Worm (Caenorhabditis elegans): Measurements from ENCODE around the gene clc-10.

The clc-10 gene

DNA sequence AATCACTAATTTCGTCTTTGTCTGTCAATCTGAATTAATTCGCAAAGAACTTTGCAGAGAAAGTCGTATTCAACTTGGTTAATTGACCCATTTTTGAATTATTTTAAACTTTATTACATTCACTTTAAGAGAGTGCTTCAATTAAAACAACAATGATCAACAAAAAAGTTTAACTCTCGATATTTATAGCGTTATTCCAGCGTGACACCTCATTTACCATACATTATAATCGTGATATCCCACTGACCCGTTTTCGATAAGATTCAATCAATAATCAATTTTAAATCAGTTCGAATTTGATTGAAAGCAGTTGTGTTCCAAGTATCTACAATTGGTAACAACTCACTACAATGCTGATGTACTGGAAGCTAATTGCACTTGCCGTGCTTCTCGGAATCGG is at the start of gene clc-10:
clc-10 (plus strand) TSS at position 301 of the 400 bp plus-strand sequence.
- TF ChIP-seq attf-3 (GFP tag; conservative IDR thresholded peaks at IDR 0.05), result no peak
- TF ChIP-seq ztf-18 (tag; optimal IDR thresholded peaks at IDR 0.05), result no peak
- TF ChIP-seq snpc-3.4 (tag; optimal IDR thresholded peaks at IDR 0.05), result no peak
- TF ChIP-seq B0035.1 (tag; optimal IDR thresholded peaks at IDR 0.05), result no peak
- no peak for TF ChIP-seq aptf-2 (GFP tag; conservative IDR thresholded peaks at IDR 0.05)
- TF ChIP-seq chd-7 (tag; optimal IDR thresholded peaks at IDR 0.05), result no peak
- no peak for TF ChIP-seq Y56A3A.18 (GFP tag; IDR thresholded peaks at IDR 0.05)
- no peak for TF ChIP-seq attf-6 (GFP tag; IDR thresholded peaks at IDR 0.05)
- no peak for TF ChIP-seq hmg-1.2 (GFP tag; IDR thresholded peaks at IDR 0.05)
- no peak for TF ChIP-seq lin-35 (GFP tag; optimal IDR thresholded peaks at IDR 0.05)
- TF ChIP-seq snpc-1.3 (tag; optimal IDR thresholded peaks at IDR 0.05; ENCODE audit: insufficient read depth), result no peak
- no peak for TF ChIP-seq ekl-4 (GFP tag; IDR thresholded peaks at IDR 0.05)
- no peak for TF ChIP-seq Y53G8AR.9 (GFP tag; conservative IDR thresholded peaks at IDR 0.05)
- TF ChIP-seq ceh-27 (GFP tag; optimal IDR thresholded peaks at IDR 0.05), result no peak
- no peak for TF ChIP-seq F37B4.10 (GFP tag; IDR thresholded peaks at IDR 0.05)
- TF ChIP-seq ama-1 (optimal IDR thresholded peaks at IDR 0.05), result no peak
- TF ChIP-seq ama-1 (GFP tag; optimal IDR thresholded peaks at IDR 0.05), result no peak
- TF ChIP-seq lin-54 (GFP tag; optimal IDR thresholded peaks at IDR 0.05), result no peak

DNA sequence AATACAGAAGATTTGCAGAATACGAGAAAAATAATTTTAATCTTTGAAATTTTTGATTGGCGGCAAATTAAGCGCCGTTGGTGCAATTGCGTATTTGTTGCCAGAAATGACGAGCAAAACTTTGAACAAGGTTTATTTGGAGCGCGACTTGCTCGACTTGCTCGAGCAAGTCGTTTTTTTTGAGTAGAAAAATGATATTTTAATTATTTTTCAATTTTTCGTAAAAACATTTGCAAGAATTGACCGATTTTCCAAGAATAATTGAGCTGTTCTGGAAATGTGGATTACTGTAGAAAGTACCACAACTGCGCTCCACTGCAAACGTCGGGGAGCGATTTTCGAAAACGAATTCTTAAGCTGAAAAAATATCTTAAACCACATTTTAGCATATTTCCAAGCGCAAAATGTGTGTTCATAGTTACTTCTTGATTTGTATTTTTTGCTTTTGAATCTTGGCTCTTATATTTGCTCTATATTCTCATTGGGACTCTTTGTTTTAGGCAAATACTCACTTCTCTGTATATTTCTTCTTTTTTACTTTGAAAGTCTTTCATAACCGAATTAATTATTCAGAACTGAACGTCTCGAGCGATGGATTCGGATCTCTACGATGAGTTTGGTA is 47.8 kb upstream of the clc-10 start, which contains the start of the genes gcna-1 and eftu-2:
gcna-1 (minus strand) TSS at position 96 of the 622 bp plus-strand sequence.
eftu-2 (plus strand) TSS at position 572 of the 622 bp plus-strand sequence.
- TF ChIP-seq attf-5 (GFP tag; optimal IDR thresholded peaks at IDR 0.05), result peak; percentile 12
- TF ChIP-seq mcd-1 (GFP tag; IDR thresholded peaks at IDR 0.05), result peak; percentile 59
- TF ChIP-seq lsl-1 (GFP tag; optimal IDR thresholded peaks at IDR 0.05), result peak; percentile 76
- peak; percentile 13 for TF ChIP-seq athp-1 (tag; optimal IDR thresholded peaks at IDR 0.05)
- no peak for TF ChIP-seq nhr-179 (tag; optimal IDR thresholded peaks at IDR 0.05)

DNA sequence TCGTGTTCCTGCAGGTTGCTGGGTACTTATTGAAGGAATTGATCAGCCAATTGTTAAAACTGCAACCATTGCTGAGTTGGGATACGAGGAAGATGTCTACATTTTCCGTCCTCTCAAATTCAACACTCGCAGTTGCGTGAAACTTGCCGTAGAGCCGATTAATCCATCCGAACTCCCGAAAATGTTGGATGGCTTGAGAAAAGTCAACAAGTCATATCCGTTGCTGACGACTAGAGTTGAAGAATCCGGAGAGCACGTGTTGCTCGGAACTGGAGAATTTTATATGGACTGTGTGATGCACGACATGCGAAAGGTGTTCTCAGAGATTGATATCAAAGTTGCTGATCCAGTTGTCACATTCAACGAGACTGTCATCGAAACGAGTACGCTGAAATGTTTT is 45.6 kb upstream of the clc-10 start:
- TF ChIP-seq nhr-90 (tag; optimal IDR thresholded peaks at IDR 0.05), result no peak
- no peak for TF ChIP-seq pha-4 (tag; optimal IDR thresholded peaks at IDR 0.05)
- no peak for TF ChIP-seq D2030.7 (GFP tag; IDR thresholded peaks at IDR 0.05)
- no peak for TF ChIP-seq rpc-1 (optimal IDR thresholded peaks at IDR 0.05)
- no peak for TF ChIP-seq rpc-1 (tag; optimal IDR thresholded peaks at IDR 0.05)
- TF ChIP-seq cebp-1 (GFP tag; IDR thresholded peaks at IDR 0.05), result no peak
- TF ChIP-seq cebp-1 (tag; optimal IDR thresholded peaks at IDR 0.05), result no peak
- no peak for TF ChIP-seq madf-3 (GFP tag; IDR thresholded peaks at IDR 0.05)
- no peak for TF ChIP-seq ama-1 (optimal IDR thresholded peaks at IDR 0.05)
- TF ChIP-seq ama-1 (GFP tag; optimal IDR thresholded peaks at IDR 0.05), result no peak
- TF ChIP-seq dpl-1 (GFP tag; optimal IDR thresholded peaks at IDR 0.05), result no peak
- TF ChIP-seq nhr-120 (GFP tag; IDR thresholded peaks at IDR 0.05), result no peak
- no peak for TF ChIP-seq rec-8 (tag; optimal IDR thresholded peaks at IDR 0.05)
- no peak for TF ChIP-seq ztf-3 (GFP tag; optimal IDR thresholded peaks at IDR 0.05)

DNA sequence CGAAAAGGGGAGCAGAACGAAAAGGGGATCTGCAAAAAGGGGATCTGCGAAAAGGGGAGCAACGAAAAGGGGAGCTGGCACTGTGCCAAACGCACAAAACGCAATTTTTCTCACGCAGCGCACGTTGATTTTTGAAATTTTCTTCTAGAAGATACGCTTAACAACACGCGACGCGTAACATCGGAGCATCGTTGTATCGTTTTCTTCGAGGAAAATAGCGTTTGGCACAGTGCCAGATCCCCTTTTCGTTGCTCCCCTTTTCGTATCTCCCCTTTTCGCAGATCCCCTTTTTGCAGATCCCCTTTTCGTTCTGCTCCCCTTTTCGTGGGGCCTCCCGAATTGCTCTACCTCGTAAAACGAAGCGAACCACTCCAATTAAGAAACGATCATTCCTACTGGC is 43.8 kb upstream of the clc-10 start:
- TF ChIP-seq dox-1 (GFP tag; IDR thresholded peaks at IDR 0.05) (0 out of 2 replicates have a peak, but pooled peaks have one; percentile 26), mcd-1 (GFP tag; IDR thresholded peaks at IDR 0.05) (peak; percentile 59), ekl-4 (GFP tag; IDR thresholded peaks at IDR 0.05) (0 out of 2 replicates have a peak, but pooled peaks have one; percentile 13), hsf-1 (GFP tag; IDR thresholded peaks at IDR 0.05) (peak; percentile 47; the same call in 1 of the 2 replicates), C17E4.6 (GFP tag; IDR thresholded peaks at IDR 0.05) (peak; percentile 45; the same call in 1 of the 2 replicates), egrh-3 (GFP tag; IDR thresholded peaks at IDR 0.05) (peak; percentile 29; the same call in 1 of the 2 replicates), ceh-100 (GFP tag; IDR thresholded peaks at IDR 0.05) (peak; percentile 72), him-1 (tag; optimal IDR thresholded peaks at IDR 0.05) (peak; percentile 84), madf-6 (GFP tag; IDR thresholded peaks at IDR 0.05) (peak; percentile 26; the same call in 1 of the 2 replicates), nfyb-1 (GFP tag; IDR thresholded peaks at IDR 0.05) (0 out of 2 replicates have a peak, but pooled peaks have one; percentile 28)

Measured in whole organism, young adult.